Worm (Caenorhabditis elegans) whole organism, young adult: ENCODE data around the gene C23H3.2.

Source experiments
- hmg-1.2 ChIP-seq: fragments of 200-800 bp; sonication (Bioruptor generic); IDR thresholded peaks from 2 replicates; pipeline ENCODE4 v1.3.6; 2022; ENCODE audit warnings: missing genetic modification reagents, missing genetic modification characterization, missing compliant biosample characterization
- madf-3 ChIP-seq: fragments of 200-800 bp; sonication (Bioruptor generic); IDR thresholded peaks from 2 replicates; pipeline ENCODE4 v1.3.6; 2022; ENCODE audit warnings: missing genetic modification reagents, missing genetic modification characterization, missing compliant biosample characterization

DNA sequence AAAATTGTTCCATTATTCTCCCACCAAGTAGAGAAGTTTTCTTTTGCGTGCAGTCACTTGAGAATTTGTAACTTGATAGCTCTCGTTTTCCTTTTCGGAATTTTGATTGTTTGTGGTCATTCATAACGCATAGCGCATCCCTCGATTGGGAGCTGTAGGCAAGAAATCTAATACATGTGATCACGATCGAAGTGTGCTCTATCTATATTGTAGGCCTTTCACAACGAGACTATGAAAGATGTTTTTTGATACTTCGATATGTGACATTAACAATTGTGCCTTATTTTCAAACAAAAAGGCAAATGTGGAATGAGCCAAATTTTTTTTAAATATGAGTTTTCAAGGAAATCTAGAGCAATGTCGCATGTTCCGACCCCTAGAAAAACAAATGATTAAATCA lies 14.7 kb downstream of the C23H3.2 start:
- TF ChIP-seq hmg-1.2 (GFP tag; lab: Robert Waterston, UW) = no peak
- no peak for TF ChIP-seq madf-3 (GFP tag; lab: Robert Waterston, UW)
